Fruit fly (Drosophila melanogaster) Kc167 (cell line): ENCODE results near the gene Atat.

ENCODE experiments used
- Myc ChIP-seq: fragments of >200 bp; optimal IDR thresholded peaks from 2 replicates; lab custom pipeline; 2017; ENCODE audit warnings: missing external identifiers
- h ChIP-seq: fragments of >200 bp; optimal IDR thresholded peaks from 3 replicates; lab custom pipeline; 2018; ENCODE audit warnings: missing external identifiers
- psq ChIP-seq: fragments of >200 bp; optimal IDR thresholded peaks from 2 replicates; lab custom pipeline; 2017; ENCODE audit warnings: missing external identifiers
- ttk ChIP-seq: sonication (Bioruptor generic); optimal IDR thresholded peaks from 2 replicates; lab custom pipeline; 2017; ENCODE audit warnings: missing external identifiers

DNA sequence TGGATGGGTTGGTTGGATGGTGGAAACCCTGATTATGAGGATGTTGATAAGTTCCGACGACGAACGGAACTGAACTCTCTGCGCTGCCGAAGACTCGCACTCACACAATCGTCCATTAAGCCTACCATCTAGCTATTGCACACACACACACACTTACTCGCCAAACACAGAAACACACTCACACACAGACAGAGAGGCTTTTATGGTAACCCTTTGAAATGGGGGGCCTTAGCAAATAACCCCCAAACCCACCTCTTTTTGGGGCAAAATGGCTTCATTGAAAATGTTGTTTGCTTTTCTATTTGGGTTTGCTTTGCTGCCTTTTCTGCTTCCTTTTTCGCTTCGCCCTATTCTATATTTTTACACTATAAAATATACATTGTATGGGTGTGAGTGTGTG is 42.5 kb upstream of the Atat start:
- TF ChIP-seq h, result no peak
- no peak for TF ChIP-seq Myc (lab: Kevin White, UChicago)
- TF ChIP-seq psq, result no peak
- TF ChIP-seq ttk (lab: Kevin White, UChicago), result no peak
